Worm (Caenorhabditis elegans): ENCODE results near the gene R09D1.13.

- TF ChIP-seq him-1 (tag; optimal IDR thresholded peaks at IDR 0.05) (no peak), dao-5 (tag; optimal IDR thresholded peaks at IDR 0.05) (no peak), W03F9.2 (tag; optimal IDR thresholded peaks at IDR 0.05) (no peak)
Measured at ce11 chrII:9426076-9426475, 19.2 kb downstream of the R09D1.13 start, which contains the start of gene M176.10.

Data from whole organism, L4/young adult.